Worm (Caenorhabditis elegans) whole organism, late embryonic: ENCODE measurements around the gene algn-9.

ENCODE experiments used
- dve-1 ChIP-seq: sonication (generic microtip); optimal IDR thresholded peaks from 2 replicates; lab custom pipeline; 2017; ENCODE audit warnings: antibody characterized with exemption, mild to moderate bottlenecking, missing genetic modification characterization, missing compliant biosample characterization
- fkh-10 ChIP-seq: fragments of 150-350 bp; optimal IDR thresholded peaks from 2 replicates; lab custom pipeline; 2014; ENCODE audit warnings: missing biosample characterization, missing genetic modification reagents, missing genetic modification characterization
- fkh-6 ChIP-seq: sonication (generic microtip); optimal IDR thresholded peaks from 2 replicates; lab custom pipeline; 2016; ENCODE audit warnings: missing genetic modification characterization, missing compliant biosample characterization
- nhr-11 ChIP-seq: fragments of 150-350 bp; optimal IDR thresholded peaks from 2 replicates; lab custom pipeline; 2014; ENCODE audit warnings: missing biosample characterization, missing genetic modification characterization
- pha-4 ChIP-seq: fragments of 150-350 bp; optimal IDR thresholded peaks from 2 replicates; lab custom pipeline; 2018; ENCODE audit warnings: missing biosample characterization, missing genetic modification reagents, missing genetic modification characterization
- unc-86 ChIP-seq: sonication (generic microtip); optimal IDR thresholded peaks from 2 replicates; lab custom pipeline; 2016; ENCODE audit warnings: missing genetic modification characterization, missing compliant biosample characterization

DNA sequence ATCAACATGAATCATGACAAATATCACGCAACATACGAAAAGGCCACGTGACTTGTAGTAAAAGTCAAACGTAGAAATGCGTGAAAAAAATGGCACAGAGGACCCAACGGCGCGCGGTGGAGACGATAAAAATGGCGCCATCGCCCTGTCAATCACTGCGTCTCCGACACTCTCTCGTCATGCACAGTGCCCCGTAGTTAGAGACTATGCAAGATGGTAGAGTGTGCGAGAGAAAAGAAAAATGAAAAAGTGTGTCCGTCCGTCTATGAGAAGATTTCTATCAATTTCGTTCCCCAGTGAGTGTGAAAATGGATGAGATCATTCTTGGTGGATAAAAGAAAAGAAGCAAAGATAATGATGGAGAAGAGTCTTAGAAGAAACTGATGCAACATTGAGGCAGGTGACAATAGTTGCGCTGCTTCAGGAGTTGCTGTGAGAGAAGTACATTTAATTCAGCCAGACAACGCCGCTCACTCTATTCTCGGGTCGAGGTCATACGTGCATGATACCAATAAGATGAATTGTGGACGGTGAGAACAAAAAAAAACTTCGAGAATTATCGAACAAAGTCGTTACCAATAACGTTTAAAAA is 28.6 kb upstream of the algn-9 start:
- TF ChIP-seq fkh-10 (GFP tag; lab: Kevin White, UChicago) (no peak), nhr-11 (tag; lab: Kevin White, UChicago) (no peak), unc-86 (no peak), fkh-6 (no peak), pha-4 (tag; lab: Kevin White, UChicago) (no peak), dve-1 (tag; lab: Kevin White, UChicago) (no peak)
